Worm (Caenorhabditis elegans): ENCODE results near the gene perm-1.

Gene perm-1

DNA sequence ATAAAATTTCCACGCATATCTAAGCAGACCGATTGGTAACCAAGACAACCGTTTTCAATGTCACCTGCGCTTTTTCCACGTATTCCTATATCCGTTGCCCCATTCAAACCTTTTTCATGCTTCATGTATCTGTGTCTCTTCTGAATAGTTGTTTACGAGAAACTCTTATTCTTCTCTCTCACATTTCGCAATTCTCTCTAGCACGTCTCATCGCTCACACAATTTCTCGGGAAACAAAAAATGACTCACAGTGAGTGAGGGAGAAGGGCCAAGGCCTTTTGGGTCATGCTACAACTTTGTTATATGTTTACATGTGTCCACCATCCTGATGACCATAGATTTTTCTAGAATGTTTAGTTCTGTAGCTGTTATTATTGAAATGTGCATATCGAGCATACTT lies 6.7 kb downstream of the perm-1 start:
- TF ChIP-seq him-1 (tag; optimal IDR thresholded peaks at IDR 0.05) (no peak), W03F9.2 (tag; optimal IDR thresholded peaks at IDR 0.05) (no peak), dao-5 (tag; optimal IDR thresholded peaks at IDR 0.05) (no peak)

DNA sequence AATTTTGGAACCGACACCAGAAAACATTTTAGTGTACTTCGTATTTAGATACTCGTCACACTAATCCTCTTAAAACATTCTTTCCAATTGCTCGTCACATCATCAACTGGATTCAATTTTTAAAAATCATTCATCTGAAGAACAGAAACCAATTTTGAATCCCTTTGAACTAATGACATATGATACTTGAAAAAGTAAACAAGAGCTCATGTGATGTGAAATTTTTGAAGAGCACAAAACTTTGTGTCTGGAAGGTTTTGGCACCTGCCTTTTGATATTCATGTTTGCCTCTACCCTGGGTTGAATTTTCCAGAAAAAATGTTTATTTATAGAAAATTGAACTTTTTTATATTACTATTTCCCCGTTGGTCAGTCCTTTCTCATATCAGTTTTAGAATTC lies 8.1 kb downstream of the perm-1 start:
- TF ChIP-seq him-1 (tag; optimal IDR thresholded peaks at IDR 0.05) = no peak
- TF ChIP-seq W03F9.2 (tag; optimal IDR thresholded peaks at IDR 0.05) = peak; percentile 16
- no peak for TF ChIP-seq dao-5 (tag; optimal IDR thresholded peaks at IDR 0.05)

DNA sequence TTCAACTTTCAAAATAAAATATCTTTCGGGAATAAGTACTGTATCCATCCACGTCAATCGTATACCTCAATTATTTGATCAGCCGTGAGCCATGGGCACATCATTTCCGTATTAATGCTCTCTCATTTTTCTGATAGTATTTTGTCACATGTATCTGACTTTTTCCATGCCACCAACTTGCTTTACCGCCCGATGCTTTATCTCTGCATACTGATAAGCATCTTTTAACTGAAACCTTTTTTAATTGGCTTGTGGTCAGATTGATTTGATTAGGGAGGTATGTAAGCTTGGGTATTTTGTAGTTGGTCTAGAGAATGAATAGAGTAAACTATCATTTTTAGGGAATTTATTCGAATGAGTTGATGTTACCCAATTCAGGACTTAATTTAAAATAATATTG lies 8.7 kb downstream of the perm-1 start:
- TF ChIP-seq dao-5 (tag; optimal IDR thresholded peaks at IDR 0.05) (no peak), W03F9.2 (tag; optimal IDR thresholded peaks at IDR 0.05) (no peak), him-1 (tag; optimal IDR thresholded peaks at IDR 0.05) (no peak)

DNA sequence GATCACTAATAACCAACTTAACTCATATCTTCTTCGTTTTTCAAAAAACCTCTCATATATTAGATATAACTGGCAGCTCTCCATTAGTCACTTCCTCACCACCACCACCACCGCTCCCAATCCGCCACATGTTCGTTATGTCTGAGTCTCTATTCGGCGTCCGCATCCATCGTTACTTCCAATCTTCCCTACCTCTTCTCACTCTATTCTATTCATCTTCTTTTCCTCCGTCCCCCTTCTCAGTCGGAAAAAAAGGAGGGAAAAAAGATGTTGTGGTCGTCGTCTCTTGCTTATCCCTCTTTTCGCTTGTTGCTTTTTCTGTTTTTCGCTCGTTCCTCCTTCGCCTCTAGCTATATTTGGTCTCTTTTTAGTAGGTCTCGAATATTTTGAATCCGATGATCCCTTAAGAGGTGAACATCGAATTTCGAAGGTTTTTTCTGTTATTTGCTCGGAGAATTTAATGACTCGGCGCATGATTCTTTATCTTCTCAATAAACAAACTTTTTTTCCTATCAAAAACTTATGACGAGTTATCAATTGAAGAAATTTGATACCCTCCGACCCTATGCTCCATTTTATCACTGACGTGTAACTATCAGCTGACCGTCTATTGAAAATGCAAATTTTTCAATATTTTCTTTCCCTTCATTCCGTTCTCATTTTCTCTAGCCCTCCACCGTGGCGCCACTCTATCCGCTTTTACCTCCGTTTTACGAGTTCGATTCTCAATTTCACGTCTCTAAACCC lies 11.4 kb downstream of the perm-1 start:
- no peak for TF ChIP-seq W03F9.2 (tag; optimal IDR thresholded peaks at IDR 0.05)
- TF ChIP-seq him-1 (tag; optimal IDR thresholded peaks at IDR 0.05) = peak; percentile 30
- no peak for TF ChIP-seq dao-5 (tag; optimal IDR thresholded peaks at IDR 0.05)

DNA sequence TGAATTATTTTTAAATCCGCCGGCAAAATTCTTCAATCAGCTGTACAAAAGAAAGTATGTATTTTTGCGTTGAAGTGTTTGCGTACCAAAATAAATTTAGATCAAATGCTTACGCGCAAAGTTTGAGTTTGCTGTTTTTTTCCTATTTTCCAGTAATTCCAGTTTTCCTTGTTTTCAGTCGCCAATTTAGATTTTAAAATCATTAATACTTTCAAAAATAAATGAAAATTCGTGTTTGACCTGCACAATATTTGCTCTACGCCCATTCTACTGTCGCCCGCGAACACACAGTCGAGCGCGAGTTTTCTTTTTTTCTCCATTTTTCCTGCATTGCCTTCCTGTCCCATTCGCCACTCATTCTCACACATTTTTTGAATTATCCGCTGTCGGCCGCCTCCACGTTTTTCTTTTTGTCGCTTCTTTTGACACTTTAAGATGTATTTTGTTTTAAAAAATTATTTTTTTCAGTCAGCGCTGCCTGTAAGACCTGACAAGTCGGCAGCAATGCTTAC lies 12.2 kb downstream of the perm-1 start, which contains the start of gene ptc-1:
Gene ptc-1, plus strand, starts transcription at position 462 of the 512 bp plus-strand sequence.
- TF ChIP-seq W03F9.2 (tag; optimal IDR thresholded peaks at IDR 0.05) (no peak), him-1 (tag; optimal IDR thresholded peaks at IDR 0.05) (no peak), dao-5 (tag; optimal IDR thresholded peaks at IDR 0.05) (no peak)

DNA sequence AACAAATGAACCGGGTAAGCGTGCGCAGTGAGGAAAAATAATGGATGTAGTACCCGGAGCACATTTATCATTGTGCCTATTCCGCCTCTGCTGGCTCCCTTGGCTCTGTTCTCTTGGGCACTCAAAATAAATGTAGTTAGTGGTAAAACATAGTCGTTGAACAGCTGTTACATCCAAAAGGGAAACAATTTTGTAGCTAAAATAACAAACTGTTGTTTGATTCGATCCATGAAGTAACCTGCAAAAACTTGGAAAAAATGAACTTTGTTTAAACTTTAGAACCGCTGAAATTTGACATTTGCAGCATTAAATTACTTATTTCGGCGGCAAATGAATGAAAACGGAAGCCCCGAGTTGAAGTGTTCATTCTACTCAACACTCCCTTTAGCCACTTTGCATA lies 13.0 kb downstream of the perm-1 start:
- no peak for TF ChIP-seq W03F9.2 (tag; optimal IDR thresholded peaks at IDR 0.05)
- no peak for TF ChIP-seq him-1 (tag; optimal IDR thresholded peaks at IDR 0.05)
- no peak for TF ChIP-seq dao-5 (tag; optimal IDR thresholded peaks at IDR 0.05)

DNA sequence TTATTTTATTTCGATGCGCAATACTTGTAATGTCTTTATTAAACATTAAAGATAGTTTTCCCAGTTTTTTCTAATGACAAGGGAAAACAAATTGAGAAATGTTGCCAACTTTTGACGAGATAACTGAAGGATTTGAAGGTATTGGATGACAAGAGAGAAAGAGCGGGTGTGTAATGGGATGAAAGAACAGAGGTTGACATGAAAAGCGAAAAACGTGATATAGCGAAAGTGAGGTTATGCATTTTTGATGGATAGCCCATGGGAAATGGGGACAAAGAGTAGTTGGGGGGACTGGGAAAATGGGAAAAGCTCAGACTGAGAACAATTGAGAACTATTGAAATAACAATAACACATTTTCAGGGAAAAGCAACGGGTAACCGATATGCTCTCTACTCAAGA lies 14.6 kb downstream of the perm-1 start:
- TF ChIP-seq dao-5 (tag; optimal IDR thresholded peaks at IDR 0.05) = no peak
- TF ChIP-seq him-1 (tag; optimal IDR thresholded peaks at IDR 0.05) = no peak
- TF ChIP-seq W03F9.2 (tag; optimal IDR thresholded peaks at IDR 0.05) = no peak

DNA sequence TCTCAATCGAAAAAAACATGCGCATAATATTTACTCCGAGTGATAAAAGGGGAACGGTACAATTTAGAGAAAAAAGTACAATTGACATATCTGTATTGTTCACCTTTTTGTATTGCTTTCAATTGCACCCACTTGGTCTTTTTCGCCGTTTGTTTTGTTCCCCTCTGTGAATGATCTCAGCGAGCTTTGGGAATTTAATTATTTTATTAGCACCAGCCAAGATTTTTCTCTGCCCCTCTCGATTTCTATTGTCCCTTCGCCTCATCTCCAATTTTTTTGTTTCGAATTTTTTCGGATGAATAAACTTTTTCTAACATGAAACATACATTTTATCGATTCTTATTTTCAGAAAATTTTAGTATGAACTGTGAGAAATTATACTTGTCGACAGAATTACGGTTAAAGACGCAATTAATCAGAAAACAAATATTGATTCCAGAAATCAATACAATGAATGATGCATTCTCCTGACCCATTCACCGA lies 19.6 kb downstream of the perm-1 start, which contains the start of gene rev-1:
Gene rev-1, plus strand, starts transcription at position 433 of the 483 bp plus-strand sequence.
- TF ChIP-seq dao-5 (tag; optimal IDR thresholded peaks at IDR 0.05) = no peak
- TF ChIP-seq W03F9.2 (tag; optimal IDR thresholded peaks at IDR 0.05) = no peak
- no peak for TF ChIP-seq him-1 (tag; optimal IDR thresholded peaks at IDR 0.05)

DNA sequence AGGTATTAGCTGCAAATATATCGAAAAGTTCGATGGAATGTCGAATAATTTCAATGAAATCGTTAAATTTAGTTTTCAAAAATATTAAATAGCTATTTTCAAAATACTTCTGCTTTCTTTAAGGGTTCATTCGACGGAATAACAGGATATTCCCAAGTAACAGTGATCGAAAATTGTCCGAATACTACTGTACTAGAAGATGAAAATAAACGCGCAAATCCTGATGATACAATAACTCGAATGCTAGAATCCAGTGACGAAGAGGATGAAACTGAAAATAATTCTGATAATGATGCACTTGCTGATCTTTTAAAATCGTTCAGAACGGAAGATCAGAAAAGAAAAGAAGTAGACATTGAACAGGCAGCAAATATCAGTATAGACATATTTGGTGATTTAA lies 20.1 kb downstream of the perm-1 start:
- no peak for TF ChIP-seq him-1 (tag; optimal IDR thresholded peaks at IDR 0.05)
- TF ChIP-seq dao-5 (tag; optimal IDR thresholded peaks at IDR 0.05) = no peak
- TF ChIP-seq W03F9.2 (tag; optimal IDR thresholded peaks at IDR 0.05) = no peak

- TF ChIP-seq dao-5 (tag; optimal IDR thresholded peaks at IDR 0.05) = no peak
- TF ChIP-seq W03F9.2 (tag; optimal IDR thresholded peaks at IDR 0.05) = no peak
- TF ChIP-seq him-1 (tag; optimal IDR thresholded peaks at IDR 0.05) = no peak
Observed at ce11 chrII:7901990-7902389, 21.4 kb downstream of the perm-1 start.

DNA sequence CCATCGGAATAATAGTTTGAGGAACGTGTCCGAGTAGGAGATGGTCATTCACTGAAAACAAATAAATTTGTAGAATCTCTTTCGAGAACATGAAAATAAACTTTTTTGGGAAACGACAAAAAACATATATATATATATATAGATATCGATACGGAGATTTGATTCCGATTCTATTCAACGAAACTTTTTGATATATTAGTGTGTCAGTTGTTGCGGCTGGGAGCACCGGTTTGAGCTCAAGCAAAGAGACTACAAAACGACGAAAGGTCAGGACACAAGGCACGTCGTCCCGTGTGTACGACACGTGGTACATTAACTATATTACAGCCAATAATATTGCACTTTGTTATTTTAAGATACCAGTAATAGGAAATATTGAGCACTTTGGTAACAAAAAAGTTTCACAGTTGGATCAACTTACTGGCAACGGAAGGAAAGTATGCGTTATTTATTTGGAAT lies 27.0 kb downstream of the perm-1 start, which contains the start of gene best-23:
Gene best-23, minus strand, starts transcription at position 51 of the 459 bp plus-strand sequence.
- TF ChIP-seq him-1 (tag; optimal IDR thresholded peaks at IDR 0.05) (no peak), dao-5 (tag; optimal IDR thresholded peaks at IDR 0.05) (no peak), W03F9.2 (tag; optimal IDR thresholded peaks at IDR 0.05) (no peak)

DNA sequence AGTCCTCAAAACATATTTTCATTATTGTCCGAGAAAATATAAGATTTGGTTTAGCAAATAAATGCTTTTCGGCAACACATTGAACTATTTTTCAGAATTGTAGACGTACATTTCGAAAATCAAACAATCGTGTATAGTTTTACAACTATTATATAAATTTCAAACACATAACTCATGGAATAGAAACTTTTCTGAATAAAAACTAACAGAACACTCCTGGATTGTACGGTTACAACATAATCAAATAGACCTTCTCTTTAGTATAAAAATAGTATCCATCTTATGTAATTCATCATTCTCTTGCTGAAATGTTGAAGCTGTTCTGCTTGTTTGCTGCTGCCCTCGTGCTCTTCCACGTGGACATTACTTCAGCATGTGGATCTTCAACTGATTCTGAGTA lies 30.4 kb downstream of the perm-1 start, which contains the start of gene ZK675.4:
Gene ZK675.4, plus strand, starts transcription at position 301 of the 400 bp plus-strand sequence.
- TF ChIP-seq dao-5 (tag; optimal IDR thresholded peaks at IDR 0.05) (no peak), W03F9.2 (tag; optimal IDR thresholded peaks at IDR 0.05) (no peak), him-1 (tag; optimal IDR thresholded peaks at IDR 0.05) (no peak)

DNA sequence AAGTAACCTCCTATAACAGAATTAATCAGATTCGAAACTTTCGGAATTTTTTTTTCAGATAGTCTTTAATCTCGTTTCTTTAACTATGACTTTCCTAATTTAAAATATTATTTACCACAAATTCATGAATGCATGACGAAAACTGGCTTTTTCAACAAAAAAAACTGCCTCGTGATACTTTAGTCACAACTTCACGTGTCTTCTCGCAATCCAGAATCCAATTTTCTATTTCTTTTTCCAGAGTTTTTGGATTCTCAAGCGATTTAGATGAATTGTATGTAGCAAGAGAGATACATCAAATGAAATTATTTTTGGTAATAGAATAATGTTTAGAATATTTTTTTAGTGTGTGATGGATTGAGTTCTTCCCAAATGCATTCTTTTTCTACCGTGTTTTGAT lies 39.6 kb downstream of the perm-1 start:
- no peak for TF ChIP-seq him-1 (tag; optimal IDR thresholded peaks at IDR 0.05)
- TF ChIP-seq dao-5 (tag; optimal IDR thresholded peaks at IDR 0.05) = no peak
- TF ChIP-seq W03F9.2 (tag; optimal IDR thresholded peaks at IDR 0.05) = no peak

ce11 chrII:7921155-7921554 lies 40.5 kb downstream of the perm-1 start:
- TF ChIP-seq W03F9.2 (tag; optimal IDR thresholded peaks at IDR 0.05) = no peak
- no peak for TF ChIP-seq him-1 (tag; optimal IDR thresholded peaks at IDR 0.05)
- TF ChIP-seq dao-5 (tag; optimal IDR thresholded peaks at IDR 0.05) = no peak
